Fruit fly (Drosophila melanogaster): ENCODE measurements around the gene CG42714.
A peak's percentile ranks its signal among the peaks of the same experiment; 100 is the strongest.

The CG42714 gene

DNA sequence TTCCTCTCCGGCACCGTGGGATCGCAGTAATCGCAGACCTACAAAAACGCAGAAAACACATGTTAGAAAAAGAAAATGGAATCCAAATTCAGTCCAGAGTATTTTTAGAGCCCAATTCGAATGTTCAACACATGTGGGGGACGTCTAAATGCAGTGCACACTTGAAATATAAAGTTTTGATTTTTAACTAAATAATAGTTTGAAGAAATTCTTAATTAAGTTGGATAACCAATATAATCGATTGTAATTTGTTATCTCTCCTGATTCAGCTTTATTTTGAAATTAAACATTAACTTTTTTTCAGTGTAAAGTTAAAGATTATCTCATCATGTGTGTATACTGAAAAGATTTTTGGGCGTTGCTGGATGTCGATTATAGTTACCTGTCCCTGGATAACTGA, 16.6 kb downstream of the CG42714 start (continued):
- peak; percentile 52 for TF ChIP-seq Six4 (GFP tag; optimal IDR thresholded peaks at IDR 0.05)
- peak; percentile 45 for TF ChIP-seq onecut (GFP tag; IDR thresholded peaks at IDR 0.05)
- TF ChIP-seq tap (tag; optimal IDR thresholded peaks at IDR 0.05), result peak; percentile 78
- TF ChIP-seq HHEX (GFP tag; optimal IDR thresholded peaks at IDR 0.05), result no peak
- peak; percentile 24 for TF ChIP-seq CG10462 (GFP tag; optimal IDR thresholded peaks at IDR 0.05)
- TF ChIP-seq CG1602 (GFP tag; optimal IDR thresholded peaks at IDR 0.05), result peak; percentile 64
- no peak for TF ChIP-seq Dfd (GFP tag; optimal IDR thresholded peaks at IDR 0.05)
- no peak for TF ChIP-seq CG10543 (GFP tag; optimal IDR thresholded peaks at IDR 0.05)
- TF ChIP-seq CG1603 (tag; optimal IDR thresholded peaks at IDR 0.05), result no peak
- no peak for TF ChIP-seq repo (GFP tag; optimal IDR thresholded peaks at IDR 0.05)
- no peak for TF ChIP-seq Doc3 (GFP tag; IDR thresholded peaks at IDR 0.05; ENCODE audit: partially characterized antibody)
- no peak for TF ChIP-seq Nf-YC (tag; optimal IDR thresholded peaks at IDR 0.05)
- peak in 1 of 2 experiments; percentile 50 for TF ChIP-seq Eip74EF (GFP tag; optimal IDR thresholded peaks at IDR 0.05)
- TF ChIP-seq CG18476 (GFP tag; optimal IDR thresholded peaks at IDR 0.05), result peak; percentile 13
- TF ChIP-seq GATAe (GFP tag; conservative IDR thresholded peaks at IDR 0.05), result no peak
- no peak for TF ChIP-seq CG9609 (GFP tag; optimal IDR thresholded peaks at IDR 0.05)
- TF ChIP-seq lbe (GFP tag; optimal IDR thresholded peaks at IDR 0.05), result no peak
- TF ChIP-seq CG7928 (GFP tag; optimal IDR thresholded peaks at IDR 0.05), result no peak
- no peak for TF ChIP-seq mirr (GFP tag; optimal IDR thresholded peaks at IDR 0.05)
- peak; percentile 50 for TF ChIP-seq CG6254 (GFP tag; optimal IDR thresholded peaks at IDR 0.05)
- no peak for TF ChIP-seq CG33213 (GFP tag; optimal IDR thresholded peaks at IDR 0.05)
- peak; percentile 24 for TF ChIP-seq run (tag; optimal IDR thresholded peaks at IDR 0.05)
- TF ChIP-seq CG18011 (GFP tag; optimal IDR thresholded peaks at IDR 0.05), result no peak
- no peak for TF ChIP-seq Hmr (GFP tag; optimal IDR thresholded peaks at IDR 0.05)
- TF ChIP-seq jigr1 (GFP tag; IDR thresholded peaks at IDR 0.05), result no peak
- no peak for TF ChIP-seq HmgD (GFP tag; optimal IDR thresholded peaks at IDR 0.05)
- peak; percentile 53 for TF ChIP-seq CG1529 (GFP tag; optimal IDR thresholded peaks at IDR 0.05)
- no peak for TF ChIP-seq CG8290 (GFP tag; optimal IDR thresholded peaks at IDR 0.05)
- TF ChIP-seq CG8290 (tag; optimal IDR thresholded peaks at IDR 0.05), result no peak
- TF ChIP-seq CG7839 (tag; optimal IDR thresholded peaks at IDR 0.05), result peak; percentile 81
- peak; percentile 49 for TF ChIP-seq slp2 (GFP tag; optimal IDR thresholded peaks at IDR 0.05)
- TF ChIP-seq CG10565 (GFP tag; optimal IDR thresholded peaks at IDR 0.05), result no peak
- TF ChIP-seq Hr39 (optimal IDR thresholded peaks at IDR 0.05), result no peak

DNA sequence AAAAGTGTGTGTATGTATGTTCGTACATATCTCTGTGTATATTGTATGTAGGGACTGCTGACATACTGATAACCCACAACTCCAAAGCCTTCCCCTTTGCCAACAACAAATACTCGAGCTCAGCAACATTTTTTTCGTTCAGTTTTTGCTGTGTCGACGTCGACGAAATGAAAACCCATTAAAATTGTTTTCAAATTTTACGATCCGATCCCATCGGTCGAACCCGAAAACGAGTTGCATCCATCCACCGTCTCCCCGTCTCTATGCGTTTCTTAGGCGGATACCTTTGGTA, 17.1 kb downstream of the CG42714 start:
- TF ChIP-seq CG14667 (GFP tag; IDR thresholded peaks at IDR 0.05) (no peak), CG1024 (GFP tag; IDR thresholded peaks at IDR 0.05) (no peak), Pdp1 (GFP tag; optimal IDR thresholded peaks at IDR 0.05) (no peak), CG6791 (GFP tag; IDR thresholded peaks at IDR 0.05; ENCODE audit: partially characterized antibody) (peak; percentile 34; the same call in 1 of the 3 replicates), CG34422 (GFP tag; IDR thresholded peaks at IDR 0.05) (no peak), CG2875 (GFP tag; optimal IDR thresholded peaks at IDR 0.05) (no peak), CG2116 (GFP tag; optimal IDR thresholded peaks at IDR 0.05) (no peak), Dip2 (GFP tag; IDR thresholded peaks at IDR 0.05) (no peak), Kr (GFP tag; optimal IDR thresholded peaks at IDR 0.05) (peak; percentile 35), Myb (GFP tag; optimal IDR thresholded peaks at IDR 0.05) (no peak), CG4360 (GFP tag; IDR thresholded peaks at IDR 0.05) (peak; percentile 33; the same call in 1 of the 2 replicates), lilli (GFP tag; optimal IDR thresholded peaks at IDR 0.05) (no peak), CG7556 (GFP tag; optimal IDR thresholded peaks at IDR 0.05) (no peak), row (GFP tag; IDR thresholded peaks at IDR 0.05) (no peak), jumu (GFP tag; optimal IDR thresholded peaks at IDR 0.05) (no peak), Dek (tag; optimal IDR thresholded peaks at IDR 0.05) (no peak), Deaf1 (tag; optimal IDR thresholded peaks at IDR 0.05) (peak; percentile 35), Sin3A (optimal IDR thresholded peaks at IDR 0.05) (no peak), Six4 (GFP tag; optimal IDR thresholded peaks at IDR 0.05) (no peak), chinmo (GFP tag; IDR thresholded peaks at IDR 0.05; ENCODE audit: partially characterized antibody) (0 out of 4 replicates have a peak, but pooled peaks have one; percentile 18), CG10543 (GFP tag; optimal IDR thresholded peaks at IDR 0.05) (peak; percentile 4), bsh (GFP tag; optimal IDR thresholded peaks at IDR 0.05) (no peak), Elba2 (GFP tag; optimal IDR thresholded peaks at IDR 0.05) (no peak)
